Fruit fly (Drosophila melanogaster) whole organism, embryonic: ENCODE measurements around the gene CG12439.

Experiments used
- ATbp ChIP-seq: fragments of 200-800 bp; sonication (Bioruptor generic); optimal IDR thresholded peaks from 2 replicates; lab custom pipeline; 2017; ENCODE audit warnings: missing biosample characterization, mild to moderate bottlenecking, missing genetic modification characterization, missing genetic modification reagents
- B-H2 ChIP-seq: fragments of 200-800 bp; sonication (Bioruptor generic); optimal IDR thresholded peaks from 2 replicates; lab custom pipeline; 2018; ENCODE audit warnings: missing biosample characterization, mild to moderate bottlenecking, missing genetic modification characterization
- CG11560 ChIP-seq: fragments of 200-800 bp; sonication (Bioruptor generic); IDR thresholded peaks from 3 replicates; pipeline ENCODE4 v1.3.6; 2022; ENCODE audit warnings: missing biosample characterization, missing genetic modification characterization
- CG11695 ChIP-seq: fragments of 200-800 bp; sonication (Bioruptor generic); IDR thresholded peaks from 3 replicates; pipeline ENCODE4 v1.3.6; 2022; ENCODE audit warnings: missing biosample characterization, missing genetic modification characterization
- CG12299 ChIP-seq: fragments of 200-800 bp; sonication (Bioruptor generic); optimal IDR thresholded peaks from 2 replicates; lab custom pipeline; 2018; ENCODE audit warnings: missing biosample characterization, mild to moderate bottlenecking, missing genetic modification characterization
- CG12659 ChIP-seq: fragments of 200-800 bp; sonication (Bioruptor generic); optimal IDR thresholded peaks from 3 replicates; lab custom pipeline; 2017; ENCODE audit warnings: mild to moderate bottlenecking, missing biosample characterization, missing genetic modification reagents, missing genetic modification characterization
- CG13296 ChIP-seq: fragments of 200-800 bp; sonication (Bioruptor generic); optimal IDR thresholded peaks from 3 replicates; lab custom pipeline; 2018; ENCODE audit warnings: missing biosample characterization, mild to moderate bottlenecking, missing genetic modification characterization
- CG13624 ChIP-seq: fragments of 200-800 bp; sonication (Bioruptor generic); optimal IDR thresholded peaks from 2 replicates; lab custom pipeline; 2016; ENCODE audit warnings: missing biosample characterization, missing genetic modification characterization
- CG15601 ChIP-seq: fragments of 200-800 bp; sonication (Bioruptor generic); optimal IDR thresholded peaks from 3 replicates; lab custom pipeline; 2019; ENCODE audit warnings: missing biosample characterization, mild to moderate bottlenecking, missing genetic modification characterization, moderate library complexity
- CG1603 ChIP-seq: fragments of 200-800 bp; sonication (Bioruptor generic); optimal IDR thresholded peaks from 2 replicates; lab custom pipeline; 2019; ENCODE audit warnings: missing biosample characterization, mild to moderate bottlenecking, missing genetic modification characterization, moderate library complexity
- CG17385 ChIP-seq: fragments of 200-800 bp; sonication (Bioruptor generic); optimal IDR thresholded peaks from 3 replicates; lab custom pipeline; 2018; ENCODE audit warnings: missing biosample characterization, mild to moderate bottlenecking, missing genetic modification characterization
- CG3847 ChIP-seq: fragments of 200-800 bp; sonication (Bioruptor generic); IDR thresholded peaks from 2 replicates; pipeline ENCODE4 v1.3.6; 2022; ENCODE audit warnings: missing biosample characterization, missing genetic modification characterization
- CG5180 ChIP-seq: fragments of 200-800 bp; sonication (Bioruptor generic); optimal IDR thresholded peaks from 3 replicates; lab custom pipeline; 2017; ENCODE audit warnings: missing biosample characterization, missing genetic modification characterization, mild to moderate bottlenecking, moderate library complexity, missing genetic modification reagents
- CG7271 ChIP-seq: fragments of 200-800 bp; sonication (Bioruptor generic); optimal IDR thresholded peaks from 2 replicates; lab custom pipeline; 2018; ENCODE audit warnings: missing biosample characterization, mild to moderate bottlenecking, missing genetic modification characterization, moderate library complexity
- CG9609 ChIP-seq: fragments of 200-800 bp; sonication (Bioruptor generic); optimal IDR thresholded peaks from 3 replicates; lab custom pipeline; 2016; ENCODE audit warnings: missing biosample characterization, missing genetic modification characterization
- CG9727 ChIP-seq: fragments of 200-800 bp; sonication (Bioruptor generic); optimal IDR thresholded peaks from 3 replicates; lab custom pipeline; 2017; ENCODE audit warnings: missing biosample characterization, mild to moderate bottlenecking, missing genetic modification characterization
- CTCF ChIP-seq: fragments of 200-800 bp; sonication (Bioruptor generic); optimal IDR thresholded peaks from 2 replicates; lab custom pipeline; 2017; ENCODE audit warnings: missing biosample characterization, mild to moderate bottlenecking, missing genetic modification characterization, moderate library complexity
- Deaf1 ChIP-seq: fragments of 200-800 bp; optimal IDR thresholded peaks from 3 replicates; lab custom pipeline; 2019; ENCODE audit warnings: missing biosample characterization, mild to moderate bottlenecking, missing genetic modification characterization, moderate library complexity
- Ets65A ChIP-seq: fragments of 200-800 bp; sonication (Bioruptor generic); peaks from one replicate; lab custom pipeline; 2016; ENCODE audit warnings: missing biosample characterization, missing genetic modification characterization
- Gsc ChIP-seq: fragments of 200-800 bp; sonication (Bioruptor generic); IDR thresholded peaks from 2 replicates; pipeline ENCODE4 v1.3.6; 2022; ENCODE audit warnings: missing biosample characterization, missing genetic modification characterization
- HmgZ ChIP-seq: fragments of 200-800 bp; sonication (Bioruptor generic); optimal IDR thresholded peaks from 2 replicates; lab custom pipeline; 2018; ENCODE audit warnings: missing biosample characterization, mild to moderate bottlenecking, missing genetic modification characterization
- Nf-YB ChIP-seq: fragments of 200-800 bp; sonication (Bioruptor generic); optimal IDR thresholded peaks from 3 replicates; lab custom pipeline; 2019; ENCODE audit warnings: missing biosample characterization, mild to moderate bottlenecking, missing genetic modification characterization, moderate library complexity
- Nf-YC ChIP-seq: fragments of 200-800 bp; optimal IDR thresholded peaks from 3 replicates; lab custom pipeline; 2019; ENCODE audit warnings: missing biosample characterization, mild to moderate bottlenecking, missing genetic modification characterization, moderate library complexity
- PHDP ChIP-seq: fragments of 200-800 bp; sonication (Bioruptor generic); optimal IDR thresholded peaks from 3 replicates; lab custom pipeline; 2018; ENCODE audit warnings: missing biosample characterization, mild to moderate bottlenecking, missing genetic modification characterization, moderate library complexity
- Tbp ChIP-seq: fragments of >200 bp; optimal IDR thresholded peaks from 2 replicates; lab custom pipeline; 2018; ENCODE audit warnings: missing biosample characterization, missing genetic modification characterization
- ac ChIP-seq: fragments of 200-800 bp; sonication (Bioruptor generic); optimal IDR thresholded peaks from 3 replicates; lab custom pipeline; 2017; ENCODE audit warnings: missing biosample characterization, mild to moderate bottlenecking, missing genetic modification characterization
- bigmax ChIP-seq: fragments of 200-800 bp; sonication (Bioruptor generic); optimal IDR thresholded peaks from 2 replicates; lab custom pipeline; 2018; ENCODE audit warnings: missing biosample characterization, mild to moderate bottlenecking, missing genetic modification characterization
- bsh ChIP-seq, 2 experiments: fragments of 200-800 bp; sonication (Bioruptor generic); optimal IDR thresholded peaks; 2 replicates each; lab custom pipeline; 2017 to 2018; ENCODE audit warnings: mild to moderate bottlenecking in 2 of 2, missing biosample characterization in 2 of 2, missing genetic modification characterization in 2 of 2, moderate library complexity in 1 of 2
- en ChIP-seq: fragments of 200-800 bp; sonication (Bioruptor generic); optimal IDR thresholded peaks from 2 replicates; lab custom pipeline; 2016; ENCODE audit warnings: missing biosample characterization, missing genetic modification characterization
- esg ChIP-seq: fragments of 200-800 bp; sonication (Bioruptor generic); conservative IDR thresholded peaks from 2 replicates; pipeline ENCODE4 v1.3.6; 2022; ENCODE audit warnings: missing biosample characterization, missing genetic modification characterization
- gsb-n ChIP-seq: fragments of 200-800 bp; sonication (Bioruptor generic); optimal IDR thresholded peaks from 3 replicates; lab custom pipeline; 2018; ENCODE audit warnings: missing biosample characterization, mild to moderate bottlenecking, missing genetic modification characterization
- h ChIP-seq: fragments of >200 bp; optimal IDR thresholded peaks from 2 replicates; lab custom pipeline; 2017
- insv ChIP-seq, 2 experiments: fragments of 200-800 bp; sonication (Bioruptor generic); optimal IDR thresholded peaks; 3 replicates each; lab custom pipeline; 2016 to 2018; ENCODE audit warnings: missing biosample characterization in 2 of 2, missing genetic modification characterization in 2 of 2
- rib ChIP-seq: fragments of 200-800 bp; sonication (Bioruptor generic); IDR thresholded peaks from 2 replicates; pipeline ENCODE4 v1.3.6; 2022; ENCODE audit warnings: missing biosample characterization, missing genetic modification characterization
- schlank ChIP-seq: fragments of 200-800 bp; sonication (Bioruptor generic); optimal IDR thresholded peaks from 2 replicates; lab custom pipeline; 2018; ENCODE audit warnings: missing biosample characterization, mild to moderate bottlenecking, missing genetic modification characterization
- sd ChIP-seq: fragments of 200-800 bp; sonication (Bioruptor generic); optimal IDR thresholded peaks from 3 replicates; lab custom pipeline; 2018; ENCODE audit warnings: missing biosample characterization, mild to moderate bottlenecking, missing genetic modification characterization, moderate library complexity
- sima ChIP-seq: fragments of 200-800 bp; sonication (Bioruptor generic); optimal IDR thresholded peaks from 2 replicates; lab custom pipeline; 2016; ENCODE audit warnings: missing biosample characterization, missing genetic modification characterization
- tx ChIP-seq: fragments of 200-800 bp; sonication (Bioruptor generic); optimal IDR thresholded peaks from 2 replicates; lab custom pipeline; 2016; ENCODE audit warnings: missing biosample characterization, missing genetic modification characterization
- zf30C ChIP-seq: fragments of 200-800 bp; sonication (Bioruptor generic); optimal IDR thresholded peaks from 3 replicates; lab custom pipeline; 2018; ENCODE audit warnings: missing biosample characterization, mild to moderate bottlenecking, missing genetic modification characterization

CG12439 gene

dm6 chr2L:9076821-9077220, at the start of gene CG12439:
Gene CG12439, plus strand, starts transcription at chr2L:9077121.
- no peak for TF ChIP-seq CG15601 (tag; lab: Kevin White, UChicago)
- TF ChIP-seq CG12299 (tag; lab: Kevin White, UChicago): no peak
- no peak for TF ChIP-seq CG11695
- no peak for TF ChIP-seq en (GFP tag; lab: Kevin White, UChicago)
- TF ChIP-seq sima (GFP tag; lab: Kevin White, UChicago): no peak
- no peak for TF ChIP-seq ATbp
- no peak for TF ChIP-seq CG1603 (tag; lab: Kevin White, UChicago)
- no peak for TF ChIP-seq CG13624 (GFP tag; lab: Kevin White, UChicago)

- 0 out of 2 replicates have a peak, but pooled peaks have one; percentile 9 for TF ChIP-seq esg (GFP tag; lab: Robert Waterston, UW)
- TF ChIP-seq bigmax (GFP tag; lab: Kevin White, UChicago): no peak
- no peak for TF ChIP-seq schlank (tag; lab: Kevin White, UChicago)
- TF ChIP-seq Nf-YB: no peak
- no peak for TF ChIP-seq h (lab: Kevin White, UChicago)
- TF ChIP-seq, all 482 proteins: peak for 1
Observed at dm6 chr2L:9031736-9032135, 45.2 kb upstream of the CG12439 start, which contains the start of gene CG9582. Gene CG9582, minus strand, starts transcription at chr2L:9031836.

dm6 chr2L:9067124-9067523, 9.8 kb upstream of the CG12439 start:
- TF ChIP-seq gsb-n (tag; lab: Kevin White, UChicago) (no peak), Ets65A (GFP tag; lab: Kevin White, UChicago) (peak; percentile 11), Nf-YB (no peak), B-H2 (no peak), CTCF (GFP tag; lab: Kevin White, UChicago) (peak; percentile 50)

dm6 chr2L:9071094-9071612, 5.8 kb upstream of the CG12439 start, which contains the start of gene DIP-zeta:
Gene DIP-zeta, minus strand, starts transcription at chr2L:9071164.
- TF ChIP-seq Nf-YB: peak; percentile 77
- TF ChIP-seq Deaf1 (tag; lab: Kevin White, UChicago): peak; percentile 94
- TF ChIP-seq Tbp (GFP tag; lab: Kevin White, UChicago): no peak
- TF ChIP-seq Nf-YC (tag; lab: Kevin White, UChicago): peak; percentile 93
- no peak for TF ChIP-seq CG9609
- peak; percentile 17 for TF ChIP-seq Ets65A (GFP tag; lab: Kevin White, UChicago)
- TF ChIP-seq CG5180 (GFP tag; lab: Kevin White, UChicago): peak; percentile 96

- TF ChIP-seq CG9727 (GFP tag; lab: Kevin White, UChicago): no peak
- TF ChIP-seq CG11560 (tag; lab: Robert Waterston, UW): no peak
- no peak for TF ChIP-seq rib
- TF ChIP-seq tx: no peak
- TF ChIP-seq Nf-YC (tag; lab: Kevin White, UChicago): peak; percentile 94
- no peak for TF ChIP-seq CG7271 (tag; lab: Kevin White, UChicago)
- no peak for TF ChIP-seq CG17385 (GFP tag; lab: Kevin White, UChicago)
- TF ChIP-seq ac (GFP tag; lab: Kevin White, UChicago): no peak
- peak; percentile 91 for TF ChIP-seq Nf-YB
- no peak for TF ChIP-seq PHDP
- TF ChIP-seq, all 482 proteins: peak for 2
Observed at dm6 chr2L:9082750-9083149, 5.8 kb downstream of the CG12439 start.

dm6 chr2L:9083807-9084206, 6.9 kb downstream of the CG12439 start, which contains the start of gene Toll-4:
Gene Toll-4, plus strand, starts transcription at chr2L:9084107.
- no peak for TF ChIP-seq CG13296
- no peak for TF ChIP-seq zf30C (GFP tag; lab: Kevin White, UChicago)
- TF ChIP-seq insv (GFP tag; optimal IDR thresholded peaks at IDR 0.05; lab: Kevin White, UChicago): no peak
- no peak for TF ChIP-seq CG12659 (GFP tag; lab: Kevin White, UChicago)
- TF ChIP-seq bsh (GFP tag; optimal IDR thresholded peaks at IDR 0.05; lab: Kevin White, UChicago): no peak
- TF ChIP-seq Gsc (GFP tag; lab: Robert Waterston, UW): no peak
- no peak for TF ChIP-seq sd (tag; lab: Kevin White, UChicago)
- TF ChIP-seq HmgZ (tag; lab: Kevin White, UChicago): no peak
- TF ChIP-seq CG3847 (GFP tag; lab: Robert Waterston, UW): no peak
